Worm (Caenorhabditis elegans) whole organism, young adult: Measurements from ENCODE around the gene Y38A10A.11.

ENCODE experiments used
- B0336.3 ChIP-seq: fragments of 200-800 bp; sonication (Bioruptor generic); IDR thresholded peaks from 2 replicates; pipeline ENCODE4 v1.3.6; 2022; ENCODE audit warnings: missing genetic modification characterization, missing compliant biosample characterization
- C06A6.2 ChIP-seq: fragments of 200-800 bp; sonication (Bioruptor generic); conservative IDR thresholded peaks from 2 replicates; pipeline ENCODE4 v1.3.6; 2022; ENCODE audit warnings: missing genetic modification characterization, missing compliant biosample characterization
- C17E4.6 ChIP-seq: fragments of 200-800 bp; sonication (Bioruptor generic); IDR thresholded peaks from 2 replicates; pipeline ENCODE4 v1.3.6; 2022; ENCODE audit warnings: missing genetic modification reagents, missing genetic modification characterization, missing compliant biosample characterization
- F10E7.11 ChIP-seq: sonication (generic microtip); optimal IDR thresholded peaks from 2 replicates; lab custom pipeline; 2017; ENCODE audit warnings: mild to moderate bottlenecking, missing genetic modification characterization, moderate library complexity, missing compliant biosample characterization
- F22D6.2 ChIP-seq: sonication (generic microtip); optimal IDR thresholded peaks from 2 replicates; lab custom pipeline; 2016; ENCODE audit warnings: mild to moderate bottlenecking, missing genetic modification characterization, missing compliant biosample characterization
- F37B4.10 ChIP-seq: fragments of 200-800 bp; sonication (Bioruptor generic); IDR thresholded peaks from 2 replicates; pipeline ENCODE4 v1.3.6; 2022; ENCODE audit warnings: missing genetic modification characterization, missing compliant biosample characterization
- K11D2.4 ChIP-seq: fragments of 200-800 bp; sonication (Bioruptor generic); IDR thresholded peaks from 2 replicates; pipeline ENCODE4 v1.3.6; 2022; ENCODE audit warnings: missing genetic modification reagents, missing genetic modification characterization, missing compliant biosample characterization
- K12H6.12 ChIP-seq: fragments of 200-800 bp; sonication (Bioruptor generic); optimal IDR thresholded peaks from 2 replicates; lab custom pipeline; 2018; ENCODE audit warnings: mild to moderate bottlenecking, missing genetic modification characterization, missing compliant biosample characterization
- Y53F4B.3 ChIP-seq: fragments of 200-800 bp; sonication (Bioruptor generic); IDR thresholded peaks from 2 replicates; pipeline ENCODE4 v1.3.6; 2022; ENCODE audit warnings: missing genetic modification reagents, missing genetic modification characterization, missing compliant biosample characterization
- Y53G8AR.9 ChIP-seq: fragments of 200-800 bp; sonication (Bioruptor generic); conservative IDR thresholded peaks from 2 replicates; pipeline ENCODE4 v1.3.6; 2022; ENCODE audit warnings: missing genetic modification reagents, missing genetic modification characterization, missing compliant biosample characterization
- Y79H2A.3 ChIP-seq: fragments of 200-800 bp; sonication (Bioruptor generic); conservative IDR thresholded peaks from 2 replicates; pipeline ENCODE4 v1.3.6; 2022; ENCODE audit warnings: missing genetic modification reagents, missing genetic modification characterization, missing compliant biosample characterization
- ZK185.1 ChIP-seq: sonication (generic microtip); optimal IDR thresholded peaks from 2 replicates; lab custom pipeline; 2016; ENCODE audit warnings: mild to moderate bottlenecking, missing genetic modification characterization, missing compliant biosample characterization; ENCODE audit not compliant: poor library complexity, severe bottlenecking
- ama-1 ChIP-seq, 3 experiments: fragments of 150-350 bp in 1 of 3; sonication (generic microtip) in 2 of 3; optimal IDR thresholded peaks; 2 replicates each; lab custom pipeline; 2014 to 2018; ENCODE audit warnings: missing biosample characterization in 2 of 3, missing genetic modification characterization in 2 of 3, missing genetic modification reagents in 2 of 3
- attf-3 ChIP-seq: fragments of 200-800 bp; sonication (Bioruptor generic); conservative IDR thresholded peaks from 2 replicates; pipeline ENCODE4 v1.3.6; 2022; ENCODE audit warnings: missing genetic modification reagents, missing genetic modification characterization, missing compliant biosample characterization
- attf-5 ChIP-seq: fragments of 200-800 bp; sonication (Bioruptor generic); optimal IDR thresholded peaks from 2 replicates; lab custom pipeline; 2018; ENCODE audit warnings: mild to moderate bottlenecking, missing genetic modification characterization, missing compliant biosample characterization
- ceh-27 ChIP-seq: fragments of 200-800 bp; sonication (Bioruptor generic); optimal IDR thresholded peaks from 2 replicates; lab custom pipeline; 2018; ENCODE audit warnings: mild to moderate bottlenecking, missing genetic modification characterization, moderate library complexity, missing compliant biosample characterization
- ceh-79 ChIP-seq: sonication (generic microtip); optimal IDR thresholded peaks from 2 replicates; lab custom pipeline; 2017; ENCODE audit warnings: mild to moderate bottlenecking, missing genetic modification characterization, missing compliant biosample characterization
- ceh-91 ChIP-seq: fragments of 200-800 bp; sonication (Bioruptor generic); IDR thresholded peaks from 2 replicates; pipeline ENCODE4 v1.3.6; 2022; ENCODE audit warnings: missing genetic modification reagents, missing genetic modification characterization, missing compliant biosample characterization
- chd-7 ChIP-seq: sonication (generic microtip); optimal IDR thresholded peaks from 2 replicates; lab custom pipeline; 2016; ENCODE audit warnings: mild to moderate bottlenecking, missing genetic modification characterization, moderate library complexity, missing compliant biosample characterization
- die-1 ChIP-seq: sonication (generic microtip); optimal IDR thresholded peaks from 2 replicates; lab custom pipeline; 2016; ENCODE audit warnings: missing genotype, mild to moderate bottlenecking, missing genetic modification characterization, missing compliant biosample characterization
- dox-1 ChIP-seq: fragments of 200-800 bp; sonication (Bioruptor generic); IDR thresholded peaks from 2 replicates; pipeline ENCODE4 v1.3.6; 2022; ENCODE audit warnings: missing genetic modification reagents, missing genetic modification characterization, missing compliant biosample characterization
- dpl-1 ChIP-seq: fragments of 150-350 bp; optimal IDR thresholded peaks from 2 replicates; lab custom pipeline; 2014; ENCODE audit warnings: missing biosample characterization, missing genetic modification reagents, missing genetic modification characterization
- efl-1 ChIP-seq: fragments of 150-350 bp; optimal IDR thresholded peaks from 2 replicates; lab custom pipeline; 2014; ENCODE audit warnings: missing biosample characterization, missing genetic modification reagents, missing genetic modification characterization
- gei-17 ChIP-seq: fragments of 200-800 bp; sonication (Bioruptor generic); optimal IDR thresholded peaks from 2 replicates; lab custom pipeline; 2018; ENCODE audit warnings: mild to moderate bottlenecking, missing genetic modification characterization, missing compliant biosample characterization
- hmg-1.2 ChIP-seq: fragments of 200-800 bp; sonication (Bioruptor generic); IDR thresholded peaks from 2 replicates; pipeline ENCODE4 v1.3.6; 2022; ENCODE audit warnings: missing genetic modification reagents, missing genetic modification characterization, missing compliant biosample characterization
- hmg-20 ChIP-seq: fragments of 200-800 bp; sonication (Bioruptor generic); IDR thresholded peaks from 2 replicates; pipeline ENCODE4 v1.3.6; 2022; ENCODE audit warnings: missing genetic modification reagents, missing genetic modification characterization, missing compliant biosample characterization
- hsf-1 ChIP-seq: fragments of 200-800 bp; sonication (Bioruptor generic); IDR thresholded peaks from 2 replicates; pipeline ENCODE4 v1.3.6; 2022; ENCODE audit warnings: missing genetic modification reagents, missing genetic modification characterization, missing compliant biosample characterization
- let-607 ChIP-seq, 2 experiments: fragments of 200-800 bp in 1 of 2; sonication (Bioruptor generic) in 1 of 2; sonication (generic microtip) in 1 of 2; optimal IDR thresholded peaks; 2 replicates each; lab custom pipeline; 2016 to 2018; ENCODE audit warnings: mild to moderate bottlenecking in 2 of 2, missing compliant biosample characterization in 2 of 2, missing genetic modification characterization in 2 of 2, moderate library complexity in 2 of 2, missing genotype in 1 of 2
- lin-26 ChIP-seq: fragments of 200-800 bp; sonication (Bioruptor generic); IDR thresholded peaks from 2 replicates; pipeline ENCODE4 v1.3.6; 2022; ENCODE audit warnings: missing genetic modification reagents, missing genetic modification characterization, missing compliant biosample characterization
- lin-35 ChIP-seq, 3 experiments: fragments of 150-350 bp in 2 of 3; sonication (generic microtip) in 1 of 3; optimal IDR thresholded peaks; 2 replicates each; lab custom pipeline; 2014 to 2018; ENCODE audit warnings: missing biosample characterization in 3 of 3, missing genetic modification characterization in 3 of 3, missing genetic modification reagents in 3 of 3
- lin-54 ChIP-seq: fragments of 200-800 bp; sonication (Bioruptor generic); optimal IDR thresholded peaks from 2 replicates; lab custom pipeline; 2018; ENCODE audit warnings: mild to moderate bottlenecking, missing genetic modification characterization, missing compliant biosample characterization
- madf-3 ChIP-seq: fragments of 200-800 bp; sonication (Bioruptor generic); IDR thresholded peaks from 2 replicates; pipeline ENCODE4 v1.3.6; 2022; ENCODE audit warnings: missing genetic modification reagents, missing genetic modification characterization, missing compliant biosample characterization
- mel-28 ChIP-seq: sonication (generic microtip); optimal IDR thresholded peaks from 2 replicates; lab custom pipeline; 2016; ENCODE audit warnings: borderline replicate concordance, mild to moderate bottlenecking, missing genetic modification characterization, missing compliant biosample characterization
- mxl-1 ChIP-seq: sonication (generic microtip); optimal IDR thresholded peaks from 2 replicates; lab custom pipeline; 2016; ENCODE audit warnings: missing genetic modification characterization, missing compliant biosample characterization
- nhr-80 ChIP-seq: sonication (generic microtip); optimal IDR thresholded peaks from 2 replicates; lab custom pipeline; 2016; ENCODE audit warnings: missing genetic modification characterization, missing compliant biosample characterization
- nhr-90 ChIP-seq: sonication (generic microtip); optimal IDR thresholded peaks from 2 replicates; lab custom pipeline; 2016; ENCODE audit warnings: missing genotype, mild to moderate bottlenecking, missing genetic modification characterization, missing compliant biosample characterization
- pbrm-1 ChIP-seq: fragments of 200-800 bp; sonication (Bioruptor generic); IDR thresholded peaks from 2 replicates; pipeline ENCODE4 v1.3.6; 2022; ENCODE audit warnings: missing genetic modification reagents, missing genetic modification characterization, missing compliant biosample characterization
- rcor-1 ChIP-seq: fragments of 200-800 bp; sonication (Bioruptor generic); IDR thresholded peaks from 2 replicates; pipeline ENCODE4 v1.3.6; 2022; ENCODE audit warnings: missing genetic modification reagents, missing genetic modification characterization, missing compliant biosample characterization
- snpc-1.1 ChIP-seq: sonication (generic microtip); optimal IDR thresholded peaks from 2 replicates; lab custom pipeline; 2017; ENCODE audit warnings: missing genetic modification characterization, mild to moderate bottlenecking, missing compliant biosample characterization, antibody characterized with exemption, moderate library complexity, missing genotype, missing genetic modification reagents; ENCODE audit not compliant: insufficient read depth
- snpc-1.3 ChIP-seq: sonication (generic microtip); optimal IDR thresholded peaks from 2 replicates; lab custom pipeline; 2017; ENCODE audit warnings: missing genetic modification characterization, mild to moderate bottlenecking, missing compliant biosample characterization, antibody characterized with exemption, moderate library complexity, missing genotype, missing genetic modification reagents; ENCODE audit not compliant: insufficient read depth
- snpc-4 ChIP-seq, 5 experiments: fragments of 150-350 bp in 1 of 5; sonication (generic microtip) in 4 of 5; optimal IDR thresholded peaks; 2 replicates each; lab custom pipeline; 2014 to 2018; ENCODE audit warnings: missing genetic modification characterization in 5 of 5, missing biosample characterization in 3 of 5, antibody characterized with exemption in 2 of 5, mild to moderate bottlenecking in 2 of 5, missing compliant biosample characterization in 2 of 5, missing genotype in 2 of 5, moderate library complexity in 2 of 5, missing genetic modification reagents in 1 of 5
- zim-3 ChIP-seq: sonication (generic microtip); optimal IDR thresholded peaks from 2 replicates; lab custom pipeline; 2017; ENCODE audit warnings: mild to moderate bottlenecking, missing genetic modification characterization, moderate library complexity, missing compliant biosample characterization
- ztf-18 ChIP-seq: sonication (generic microtip); optimal IDR thresholded peaks from 2 replicates; lab custom pipeline; 2016; ENCODE audit warnings: missing genotype, mild to moderate bottlenecking, missing genetic modification characterization, missing compliant biosample characterization
- ztf-26 ChIP-seq: sonication (generic microtip); optimal IDR thresholded peaks from 2 replicates; lab custom pipeline; 2017; ENCODE audit warnings: missing genetic modification characterization, missing compliant biosample characterization
- ztf-3 ChIP-seq: fragments of 200-800 bp; sonication (Bioruptor generic); optimal IDR thresholded peaks from 2 replicates; lab custom pipeline; 2018; ENCODE audit warnings: mild to moderate bottlenecking, missing genetic modification characterization, missing compliant biosample characterization

The Y38A10A.11 gene

ce11 chrV:6100492-6101004 lies 2.8 kb downstream of the Y38A10A.11 start, which contains the start of gene crt-1 (continued):
- TF ChIP-seq dox-1 (GFP tag; lab: Robert Waterston, UW) (peak; percentile 91), B0336.3 (GFP tag; lab: Robert Waterston, UW) (peak; percentile 90), ztf-26 (tag; lab: Kevin White, UChicago) (peak; percentile 81), nhr-80 (tag; lab: Kevin White, UChicago) (peak; percentile 89), K12H6.12 (peak; percentile 88), nhr-90 (tag; lab: Kevin White, UChicago) (peak; percentile 44), rcor-1 (GFP tag; lab: Robert Waterston, UW) (peak; percentile 73), ztf-3 (peak; percentile 50), Y79H2A.3 (peak; percentile 59; the same call in 1 of the 2 replicates), C17E4.6 (no peak), snpc-1.3 (no peak), F10E7.11 (no peak), ama-1 (optimal IDR thresholded peaks at IDR 0.05; lab: Kevin White, UChicago) (no peak), ama-1 (GFP tag; optimal IDR thresholded peaks at IDR 0.05; lab: Kevin White, UChicago) (no peak), mel-28 (tag; lab: Kevin White, UChicago) (no peak), hsf-1 (GFP tag; lab: Robert Waterston, UW) (0 out of 2 replicates have a peak, but pooled peaks have one; percentile 51), snpc-4 (GFP tag; optimal IDR thresholded peaks at IDR 0.05; lab: Kevin White, UChicago) (no peak), snpc-4 (tag; optimal IDR thresholded peaks at IDR 0.05; lab: Kevin White, UChicago) (peak; percentile 29 to 77 (median 56)), Y53G8AR.9 (peak; percentile 77), F37B4.10 (GFP tag; lab: Robert Waterston, UW) (0 out of 2 replicates have a peak, but pooled peaks have one; percentile 56), snpc-1.1 (tag; lab: Kevin White, UChicago) (no peak), lin-35 (GFP tag; optimal IDR thresholded peaks at IDR 0.05; lab: Kevin White, UChicago) (peak in 1 of 3 experiments; percentile 78), die-1 (tag; lab: Kevin White, UChicago) (no peak), dpl-1 (GFP tag; lab: Kevin White, UChicago) (no peak), ceh-91 (GFP tag; lab: Robert Waterston, UW) (no peak), ZK185.1 (tag; lab: Kevin White, UChicago) (peak; percentile 81), ceh-79 (tag; lab: Kevin White, UChicago) (no peak), lin-54 (GFP tag; lab: Kevin White, UChicago) (peak; percentile 86), gei-17 (GFP tag; lab: Kevin White, UChicago) (peak; percentile 66), mxl-1 (tag; lab: Kevin White, UChicago) (no peak), let-607 (tag; optimal IDR thresholded peaks at IDR 0.05; lab: Kevin White, UChicago) (peak; percentile 98 to 99), K11D2.4 (GFP tag; lab: Robert Waterston, UW) (peak; percentile 89), madf-3 (GFP tag; lab: Robert Waterston, UW) (0 out of 2 replicates have a peak, but pooled peaks have one; percentile 59), C06A6.2 (GFP tag; lab: Robert Waterston, UW) (peak; percentile 71), chd-7 (tag; lab: Kevin White, UChicago) (peak; percentile 88), efl-1 (GFP tag; lab: Kevin White, UChicago) (no peak), ceh-27 (GFP tag; lab: Kevin White, UChicago) (peak; percentile 89), pbrm-1 (GFP tag; lab: Robert Waterston, UW) (peak; percentile 87), zim-3 (no peak), ztf-18 (tag; lab: Kevin White, UChicago) (peak; percentile 79), F22D6.2 (peak; percentile 62), Y53F4B.3 (no peak), lin-26 (peak; percentile 65; the same call in 1 of the 2 replicates), hmg-20 (GFP tag; lab: Robert Waterston, UW) (no peak), hmg-1.2 (GFP tag; lab: Robert Waterston, UW) (peak; percentile 88), attf-5 (GFP tag; lab: Kevin White, UChicago) (peak; percentile 78), attf-3 (GFP tag; lab: Robert Waterston, UW) (0 out of 2 replicates have a peak, but pooled peaks have one; percentile 32)
